Worm (Caenorhabditis elegans) whole organism, young adult: Measurements from ENCODE around the gene oac-32.

ENCODE experiments used
- T07F8.4 ChIP-seq: sonication (generic microtip); optimal IDR thresholded peaks from 2 replicates; lab custom pipeline; 2016; ENCODE audit warnings: mild to moderate bottlenecking, missing genetic modification characterization, moderate library complexity, missing compliant biosample characterization
- ekl-4 ChIP-seq: fragments of 200-800 bp; sonication (Bioruptor generic); IDR thresholded peaks from 2 replicates; pipeline ENCODE4 v1.3.6; 2022; ENCODE audit warnings: missing genetic modification reagents, missing genetic modification characterization, missing compliant biosample characterization
- let-526 ChIP-seq: fragments of 200-800 bp; sonication (Bioruptor generic); IDR thresholded peaks from 2 replicates; pipeline ENCODE4 v1.3.6; 2022; ENCODE audit warnings: missing genetic modification reagents, missing genetic modification characterization, missing compliant biosample characterization
- mel-28 ChIP-seq: sonication (generic microtip); optimal IDR thresholded peaks from 2 replicates; lab custom pipeline; 2016; ENCODE audit warnings: borderline replicate concordance, mild to moderate bottlenecking, missing genetic modification characterization, missing compliant biosample characterization
- nhr-120 ChIP-seq: fragments of 200-800 bp; sonication (Bioruptor generic); IDR thresholded peaks from 2 replicates; pipeline ENCODE4 v1.3.6; 2022; ENCODE audit warnings: missing genetic modification characterization, missing compliant biosample characterization
- nhr-80 ChIP-seq: sonication (generic microtip); optimal IDR thresholded peaks from 2 replicates; lab custom pipeline; 2016; ENCODE audit warnings: missing genetic modification characterization, missing compliant biosample characterization
- sea-2 ChIP-seq: fragments of 200-800 bp; sonication (Bioruptor generic); IDR thresholded peaks from 2 replicates; pipeline ENCODE4 v1.3.6; 2022; ENCODE audit warnings: missing genetic modification characterization, missing compliant biosample characterization
- tbx-9 ChIP-seq: sonication (generic microtip); optimal IDR thresholded peaks from 2 replicates; lab custom pipeline; 2016; ENCODE audit warnings: borderline replicate concordance, missing genetic modification characterization, inconsistent platforms, missing compliant biosample characterization

ce11 chrV:1545694-1546093, at the start of gene oac-32:
- TF ChIP-seq sea-2 (GFP tag; lab: Robert Waterston, UW) (no peak), let-526 (no peak), T07F8.4 (no peak), tbx-9 (tag; lab: Kevin White, UChicago) (no peak), nhr-80 (tag; lab: Kevin White, UChicago) (no peak), nhr-120 (GFP tag; lab: Robert Waterston, UW) (no peak), ekl-4 (no peak), mel-28 (tag; lab: Kevin White, UChicago) (no peak)
